Fruit fly (Drosophila melanogaster): ENCODE measurements around the gene Rchy1.
A peak's percentile ranks its signal among the peaks of the same experiment; 100 is the strongest.

The Rchy1 gene

dm6 chr2L:6465497-6465896 is at the start of gene Rchy1 (continued):
- TF ChIP-seq Met (GFP tag; optimal IDR thresholded peaks at IDR 0.05) = no peak
- no peak for TF ChIP-seq CG6276 (GFP tag; optimal IDR thresholded peaks at IDR 0.05)
- TF ChIP-seq Ets96B (tag; optimal IDR thresholded peaks at IDR 0.05) = no peak
- no peak for TF ChIP-seq CG10631 (GFP tag; optimal IDR thresholded peaks at IDR 0.05)
- TF ChIP-seq CG6854 (GFP tag; optimal IDR thresholded peaks at IDR 0.05) = peak; percentile 12
- TF ChIP-seq lz (GFP tag; optimal IDR thresholded peaks at IDR 0.05) = no peak
- TF ChIP-seq CG1621 (tag; optimal IDR thresholded peaks at IDR 0.05) = peak; percentile 68

- no peak for TF ChIP-seq Ets21C (GFP tag; optimal IDR thresholded peaks at IDR 0.05)
- 0 out of 3 replicates have a peak, but pooled peaks have one; percentile 43 for TF ChIP-seq CG6163 (GFP tag; IDR thresholded peaks at IDR 0.05)
- TF ChIP-seq CG8119 (GFP tag; IDR thresholded peaks at IDR 0.05) = 0 out of 3 replicates have a peak, but pooled peaks have one; percentile 13
- no peak for TF ChIP-seq Hr39 (GFP tag; optimal IDR thresholded peaks at IDR 0.05)
- no peak for TF ChIP-seq CG9139 (GFP tag; optimal IDR thresholded peaks at IDR 0.05)
- no peak for TF ChIP-seq salr (GFP tag; optimal IDR thresholded peaks at IDR 0.05)
- no peak for TF ChIP-seq topi (GFP tag; optimal IDR thresholded peaks at IDR 0.05)
- no peak for TF ChIP-seq CG6808 (GFP tag; optimal IDR thresholded peaks at IDR 0.05)
Measured at dm6 chr2L:6513948-6514347, 48.5 kb upstream of the Rchy1 start.

- TF ChIP-seq CG31627 (GFP tag; optimal IDR thresholded peaks at IDR 0.05) = peak; percentile 43
- peak; percentile 57 for TF ChIP-seq Lpt (GFP tag; optimal IDR thresholded peaks at IDR 0.05)
- peak; percentile 56 for TF ChIP-seq CG10631 (GFP tag; optimal IDR thresholded peaks at IDR 0.05)
- peak; percentile 66 for TF ChIP-seq achi (GFP tag; optimal IDR thresholded peaks at IDR 0.05)
- TF ChIP-seq CG8119 (GFP tag; IDR thresholded peaks at IDR 0.05) = peak; percentile 64
- peak; percentile 90 for TF ChIP-seq Eip78C (GFP tag)
- TF ChIP-seq fd59A (GFP tag; optimal IDR thresholded peaks at IDR 0.05) = no peak
- peak; percentile 41 for TF ChIP-seq CG8319 (GFP tag; optimal IDR thresholded peaks at IDR 0.05)
- TF ChIP-seq CG11762 (GFP tag; optimal IDR thresholded peaks at IDR 0.05; ENCODE audit: insufficient read depth) = peak; percentile 43
- TF ChIP-seq Hr39 (GFP tag; optimal IDR thresholded peaks at IDR 0.05) = no peak
- TF ChIP-seq net (GFP tag; optimal IDR thresholded peaks at IDR 0.05) = peak; percentile 54
- no peak for TF ChIP-seq vri (GFP tag; optimal IDR thresholded peaks at IDR 0.05)
- peak; percentile 54 for TF ChIP-seq pdm3 (GFP tag; optimal IDR thresholded peaks at IDR 0.05)
- peak; percentile 46 for TF ChIP-seq CG3032 (tag; optimal IDR thresholded peaks at IDR 0.05)
- TF ChIP-seq CG6276 (GFP tag; optimal IDR thresholded peaks at IDR 0.05) = peak; percentile 43
- no peak for TF ChIP-seq fkh (GFP tag; optimal IDR thresholded peaks at IDR 0.05)
- TF ChIP-seq CG32006 (GFP tag; optimal IDR thresholded peaks at IDR 0.05) = peak; percentile 75
- TF ChIP-seq CG6792 (GFP tag; optimal IDR thresholded peaks at IDR 0.05) = peak; percentile 64
- TF ChIP-seq CG11294 (GFP tag; IDR thresholded peaks at IDR 0.05) = peak; percentile 25; the same call in 1 of the 2 replicates
- peak; percentile 57 for TF ChIP-seq Sox15 (GFP tag; optimal IDR thresholded peaks at IDR 0.05)
- peak; percentile 4 for TF ChIP-seq CG1621 (tag; optimal IDR thresholded peaks at IDR 0.05)
- peak; percentile 73 for TF ChIP-seq OdsH (GFP tag; optimal IDR thresholded peaks at IDR 0.05)
- TF ChIP-seq CG7368 (GFP tag; optimal IDR thresholded peaks at IDR 0.05) = peak; percentile 41
- TF ChIP-seq Hr38 (GFP tag; optimal IDR thresholded peaks at IDR 0.05) = no peak
- peak in 1 of 2 experiments; percentile 12 for TF ChIP-seq salr (GFP tag; optimal IDR thresholded peaks at IDR 0.05)
- TF ChIP-seq dsx (GFP tag; optimal IDR thresholded peaks at IDR 0.05; ENCODE audit: poor library complexity, severe bottlenecking) = peak; percentile 23
- peak; percentile 38 for TF ChIP-seq Eip75B (GFP tag; optimal IDR thresholded peaks at IDR 0.05)
- TF ChIP-seq Gug (GFP tag; IDR thresholded peaks at IDR 0.05) = 0 out of 2 replicates have a peak, but pooled peaks have one; percentile 27
- no peak for TF ChIP-seq Blimp-1 (GFP tag; optimal IDR thresholded peaks at IDR 0.05)
- TF ChIP-seq CG11902 (GFP tag; optimal IDR thresholded peaks at IDR 0.05) = peak; percentile 53
- TF ChIP-seq CG10669 (GFP tag; optimal IDR thresholded peaks at IDR 0.05) = peak; percentile 44
- TF ChIP-seq CG15336 (GFP tag; IDR thresholded peaks at IDR 0.05) = peak; percentile 69
- TF ChIP-seq Eip93F (GFP tag; optimal IDR thresholded peaks at IDR 0.05) = no peak
- peak; percentile 74 for TF ChIP-seq CG8632 (GFP tag; optimal IDR thresholded peaks at IDR 0.05)
- peak; percentile 26 for TF ChIP-seq spab (GFP tag; optimal IDR thresholded peaks at IDR 0.05)
- peak; percentile 39 for TF ChIP-seq Ets96B (tag; optimal IDR thresholded peaks at IDR 0.05)
- peak; percentile 68; the same call in 2 of the 3 replicates for TF ChIP-seq CG6163 (GFP tag; IDR thresholded peaks at IDR 0.05)
- TF ChIP-seq acj6 (GFP tag; optimal IDR thresholded peaks at IDR 0.05) = peak; percentile 68
- peak; percentile 41 for TF ChIP-seq CG4318 (GFP tag; optimal IDR thresholded peaks at IDR 0.05)
- TF ChIP-seq Sox14 (GFP tag; optimal IDR thresholded peaks at IDR 0.05) = peak; percentile 28
- TF ChIP-seq Met (GFP tag; optimal IDR thresholded peaks at IDR 0.05) = peak; percentile 37
Measured at dm6 chr2L:6508666-6509065, 43.2 kb upstream of the Rchy1 start.

Measured in whole organism, prepupa.